Worm (Caenorhabditis elegans) whole organism, L4 larva: ENCODE measurements around the gene nish-1.

Source experiments
- F10B5.3 ChIP-seq: sonication (generic microtip); optimal IDR thresholded peaks from 2 replicates; lab custom pipeline; 2016; ENCODE audit warnings: mild to moderate bottlenecking, missing genetic modification characterization, missing compliant biosample characterization
- F26F4.8 ChIP-seq: fragments of 200-800 bp; sonication (Bioruptor generic); conservative IDR thresholded peaks from 2 replicates; pipeline ENCODE4 v1.3.6; 2022; ENCODE audit warnings: missing genetic modification characterization, missing compliant biosample characterization
- F44E2.7 ChIP-seq: fragments of 200-800 bp; sonication (Bioruptor generic); IDR thresholded peaks from 2 replicates; pipeline ENCODE4 v2.1.2; 2022; ENCODE audit warnings: missing genetic modification characterization, missing compliant biosample characterization
- T26A8.4 ChIP-seq: fragments of 200-800 bp; sonication (Bioruptor generic); IDR thresholded peaks from 2 replicates; pipeline ENCODE4 v1.3.6; 2022; ENCODE audit warnings: missing genetic modification characterization, missing compliant biosample characterization
- Y48G9A.11 ChIP-seq: fragments of 200-800 bp; sonication (Bioruptor generic); IDR thresholded peaks from 2 replicates; pipeline ENCODE4 v1.3.6; 2022; ENCODE audit warnings: missing genetic modification reagents, missing genetic modification characterization, missing compliant biosample characterization
- Y5F2A.4 ChIP-seq: fragments of 200-800 bp; sonication (Bioruptor generic); optimal IDR thresholded peaks from 2 replicates; lab custom pipeline; 2018; ENCODE audit warnings: mild to moderate bottlenecking, missing genetic modification characterization, missing compliant biosample characterization
- Y75B8A.6 ChIP-seq: fragments of 200-800 bp; sonication (Bioruptor generic); IDR thresholded peaks from 2 replicates; pipeline ENCODE4 v1.3.6; 2022; ENCODE audit warnings: missing genetic modification reagents, missing genetic modification characterization, missing compliant biosample characterization
- ZK337.2 ChIP-seq: fragments of 200-800 bp; sonication (Bioruptor generic); IDR thresholded peaks from 2 replicates; pipeline ENCODE4 v1.3.6; 2022; ENCODE audit warnings: missing genetic modification reagents, missing genetic modification characterization, missing compliant biosample characterization
- aha-1 ChIP-seq: fragments of 150-350 bp; peaks from one replicate; lab custom pipeline; 2014; ENCODE audit warnings: missing biosample characterization, missing genetic modification characterization
- aly-2 ChIP-seq: sonication (generic microtip); optimal IDR thresholded peaks from 2 replicates; lab custom pipeline; 2018; ENCODE audit warnings: missing biosample characterization, missing genetic modification characterization
- arid-1 ChIP-seq: fragments of 200-800 bp; sonication (Bioruptor generic); conservative IDR thresholded peaks from 2 replicates; pipeline ENCODE4 v1.3.6; 2022; ENCODE audit warnings: missing genetic modification reagents, missing genetic modification characterization, missing compliant biosample characterization
- ceh-20 ChIP-seq: fragments of 200-800 bp; sonication (Bioruptor generic); IDR thresholded peaks from 2 replicates; pipeline ENCODE4 v1.3.6; 2022; ENCODE audit warnings: missing genetic modification reagents, missing genetic modification characterization, missing compliant biosample characterization
- daf-8 ChIP-seq: fragments of 200-800 bp; sonication (Bioruptor generic); IDR thresholded peaks from 2 replicates; pipeline ENCODE4 v1.3.6; 2022; ENCODE audit warnings: missing genetic modification characterization, missing compliant biosample characterization
- dmd-8 ChIP-seq: fragments of 200-800 bp; sonication (Bioruptor generic); IDR thresholded peaks from 2 replicates; pipeline ENCODE4 v1.3.6; 2022; ENCODE audit warnings: missing genetic modification characterization, missing compliant biosample characterization
- duxl-1 ChIP-seq: sonication (generic microtip); optimal IDR thresholded peaks from 2 replicates; lab custom pipeline; 2016; ENCODE audit warnings: mild to moderate bottlenecking, missing genetic modification characterization, moderate library complexity, missing compliant biosample characterization; ENCODE audit not compliant: poor library complexity
- dve-1 ChIP-seq: sonication (generic microtip); optimal IDR thresholded peaks from 2 replicates; lab custom pipeline; 2017; ENCODE audit warnings: antibody characterized with exemption, mild to moderate bottlenecking, missing genetic modification characterization, missing compliant biosample characterization; ENCODE audit not compliant: insufficient read depth
- egl-27 ChIP-seq: sonication (generic microtip); optimal IDR thresholded peaks from 3 replicates; lab custom pipeline; 2017; ENCODE audit warnings: missing biosample characterization, missing genetic modification reagents, missing genetic modification characterization
- fos-1 ChIP-seq: fragments of 150-350 bp; optimal IDR thresholded peaks from 2 replicates; lab custom pipeline; 2014; ENCODE audit warnings: missing biosample characterization, missing genetic modification characterization
- gei-8 ChIP-seq: fragments of 200-800 bp; sonication (Bioruptor generic); optimal IDR thresholded peaks from 2 replicates; lab custom pipeline; 2018; ENCODE audit warnings: mild to moderate bottlenecking, missing genetic modification characterization, missing compliant biosample characterization
- hlh-30 ChIP-seq: sonication (generic microtip); optimal IDR thresholded peaks from 2 replicates; lab custom pipeline; 2017; ENCODE audit warnings: antibody characterized with exemption, mild to moderate bottlenecking, missing genetic modification characterization, missing compliant biosample characterization; ENCODE audit not compliant: insufficient read depth
- hmg-1.1 ChIP-seq: fragments of 200-800 bp; sonication (Bioruptor generic); IDR thresholded peaks from 2 replicates; pipeline ENCODE4 v1.3.6; 2022; ENCODE audit warnings: missing genetic modification reagents, missing genetic modification characterization, missing compliant biosample characterization
- jun-1 ChIP-seq: fragments of 150-350 bp; optimal IDR thresholded peaks from 2 replicates; lab custom pipeline; 2014; ENCODE audit warnings: missing biosample characterization, missing genetic modification reagents, missing genetic modification characterization
- lin-13 ChIP-seq: fragments of 150-350 bp; optimal IDR thresholded peaks from 2 replicates; lab custom pipeline; 2014; ENCODE audit warnings: missing biosample characterization, missing genetic modification reagents, missing genetic modification characterization
- lin-15B ChIP-seq: fragments of 150-350 bp; sonication (generic microtip); optimal IDR thresholded peaks from 3 replicates; lab custom pipeline; 2014; ENCODE audit warnings: missing biosample characterization, missing genetic modification characterization
- lin-38 ChIP-seq: fragments of 200-800 bp; sonication (Bioruptor generic); IDR thresholded peaks from 2 replicates; pipeline ENCODE4 v1.3.6; 2022; ENCODE audit warnings: missing genetic modification reagents, missing genetic modification characterization, missing compliant biosample characterization
- madf-9 ChIP-seq: fragments of 200-800 bp; sonication (Bioruptor generic); conservative IDR thresholded peaks from 2 replicates; pipeline ENCODE4 v1.3.6; 2022; ENCODE audit warnings: missing genetic modification reagents, missing genetic modification characterization, missing compliant biosample characterization
- mdl-1 ChIP-seq, 2 experiments: fragments of 150-350 bp in 1 of 2; sonication (generic microtip) in 1 of 2; optimal IDR thresholded peaks; 2 replicates each; lab custom pipeline; 2014 to 2017; ENCODE audit warnings: missing biosample characterization in 2 of 2, missing genetic modification characterization in 2 of 2
- mdt-29 ChIP-seq: fragments of 200-800 bp; sonication (Bioruptor generic); IDR thresholded peaks from 2 replicates; pipeline ENCODE4 v1.3.6; 2022; ENCODE audit warnings: missing genetic modification reagents, missing genetic modification characterization, missing compliant biosample characterization
- mxl-2 ChIP-seq: fragments of 200-800 bp; sonication (Bioruptor generic); conservative IDR thresholded peaks from 2 replicates; pipeline ENCODE4 v1.3.6; 2022; ENCODE audit warnings: missing genetic modification reagents, missing genetic modification characterization, missing compliant biosample characterization
- mxl-3 ChIP-seq: fragments of 200-800 bp; sonication (Bioruptor generic); optimal IDR thresholded peaks from 2 replicates; lab custom pipeline; 2018; ENCODE audit warnings: mild to moderate bottlenecking, missing genetic modification characterization, missing compliant biosample characterization
- nhr-111 ChIP-seq: fragments of 200-800 bp; sonication (Bioruptor generic); optimal IDR thresholded peaks from 2 replicates; lab custom pipeline; 2018; ENCODE audit warnings: mild to moderate bottlenecking, missing genetic modification characterization, missing compliant biosample characterization
- nhr-237 ChIP-seq: sonication (generic microtip); optimal IDR thresholded peaks from 2 replicates; lab custom pipeline; 2017; ENCODE audit warnings: missing biosample characterization, missing genetic modification characterization
- nhr-41 ChIP-seq: fragments of 200-800 bp; sonication (Bioruptor generic); IDR thresholded peaks from 2 replicates; pipeline ENCODE4 v1.3.6; 2022; ENCODE audit warnings: missing genetic modification reagents, missing genetic modification characterization, missing compliant biosample characterization
- nhr-42 ChIP-seq: fragments of 200-800 bp; sonication (Bioruptor generic); IDR thresholded peaks from 2 replicates; pipeline ENCODE4 v1.3.6; 2022; ENCODE audit warnings: missing genetic modification characterization, missing compliant biosample characterization
- pha-4 ChIP-seq, 2 experiments: fragments of 150-350 bp in 1 of 2; fragments of 200-800 bp in 1 of 2; sonication (Bioruptor generic) in 1 of 2; IDR thresholded peaks in 1 of 2; optimal IDR thresholded peaks in 1 of 2; 2 replicates each; pipeline versions ENCODE4 v1.3.6 to Lab custom; 2014 to 2022; ENCODE audit warnings: missing genetic modification characterization in 2 of 2, missing genetic modification reagents in 2 of 2, missing biosample characterization in 1 of 2, missing compliant biosample characterization in 1 of 2
- php-3 ChIP-seq: fragments of 200-800 bp; sonication (Bioruptor generic); IDR thresholded peaks from 2 replicates; pipeline ENCODE4 v1.3.6; 2022; ENCODE audit warnings: missing genetic modification reagents, missing genetic modification characterization, missing compliant biosample characterization
- set-16 ChIP-seq: fragments of 200-800 bp; sonication (Bioruptor generic); IDR thresholded peaks from 2 replicates; pipeline ENCODE4 v1.3.6; 2022; ENCODE audit warnings: missing genetic modification reagents, missing genetic modification characterization, missing compliant biosample characterization
- snpc-1.2 ChIP-seq: fragments of 200-800 bp; sonication (Bioruptor generic); IDR thresholded peaks from 2 replicates; pipeline ENCODE4 v1.3.6; 2022; ENCODE audit warnings: missing genetic modification reagents, missing genetic modification characterization, missing compliant biosample characterization
- spr-3 ChIP-seq: fragments of 200-800 bp; sonication (Bioruptor generic); optimal IDR thresholded peaks from 2 replicates; lab custom pipeline; 2018; ENCODE audit warnings: mild to moderate bottlenecking, missing genetic modification characterization, missing compliant biosample characterization
- tag-97 ChIP-seq: fragments of 200-800 bp; sonication (Bioruptor generic); IDR thresholded peaks from 2 replicates; pipeline ENCODE4 v1.3.6; 2022; ENCODE audit warnings: missing genetic modification characterization, missing compliant biosample characterization
- tra-1 ChIP-seq: fragments of 200-800 bp; sonication (Bioruptor generic); IDR thresholded peaks from 2 replicates; pipeline ENCODE4 v1.3.6; 2022; ENCODE audit warnings: missing genetic modification reagents, missing genetic modification characterization, missing compliant biosample characterization
- unc-39 ChIP-seq: sonication (generic microtip); optimal IDR thresholded peaks from 2 replicates; lab custom pipeline; 2017; ENCODE audit warnings: missing biosample characterization, missing genetic modification characterization
- unc-62 ChIP-seq, 3 experiments: fragments of 150-350 bp in 1 of 3; sonication (generic microtip); optimal IDR thresholded peaks in 2 of 3; peaks in 1 of 3; 1 replicate in 1 of 3; 2 replicates in 2 of 3; lab custom pipeline; 2014 to 2017; ENCODE audit warnings: missing biosample characterization in 3 of 3, missing genetic modification characterization in 3 of 3, missing genetic modification reagents in 3 of 3, missing genotype in 1 of 3
- vab-7 ChIP-seq: fragments of 200-800 bp; sonication (Bioruptor generic); IDR thresholded peaks from 2 replicates; pipeline ENCODE4 v1.3.6; 2022; ENCODE audit warnings: missing genetic modification reagents, missing genetic modification characterization, missing compliant biosample characterization
- ztf-11 ChIP-seq: fragments of 150-350 bp; optimal IDR thresholded peaks from 2 replicates; lab custom pipeline; 2014; ENCODE audit warnings: missing biosample characterization, missing genetic modification characterization
- ztf-7 ChIP-seq: fragments of 150-350 bp; optimal IDR thresholded peaks from 2 replicates; lab custom pipeline; 2014; ENCODE audit warnings: missing biosample characterization, missing genetic modification characterization

The nish-1 gene

DNA sequence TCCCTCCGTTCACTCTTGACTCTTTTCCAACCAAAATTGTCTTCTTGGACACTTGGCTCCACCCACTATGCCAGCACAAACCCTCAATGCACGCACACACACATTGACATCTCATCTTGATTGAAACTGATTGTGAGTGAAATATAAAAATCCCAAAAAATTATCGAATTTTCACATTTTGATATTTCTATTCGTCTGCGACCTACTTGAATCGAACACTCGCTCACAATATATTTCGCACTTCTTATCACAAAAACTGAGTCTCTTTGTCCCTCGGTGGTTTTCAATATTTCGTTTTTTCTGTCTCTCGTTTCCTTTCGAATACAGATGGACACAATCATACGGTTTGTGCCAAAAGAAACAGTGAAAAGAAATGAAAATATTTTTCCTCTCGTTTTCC is 44.0 kb upstream of the nish-1 start (continued):
- TF ChIP-seq fos-1 (no peak), spr-3 (GFP tag; lab: Kevin White, UChicago) (no peak), mxl-3 (GFP tag; lab: Kevin White, UChicago) (peak; percentile 17)

DNA sequence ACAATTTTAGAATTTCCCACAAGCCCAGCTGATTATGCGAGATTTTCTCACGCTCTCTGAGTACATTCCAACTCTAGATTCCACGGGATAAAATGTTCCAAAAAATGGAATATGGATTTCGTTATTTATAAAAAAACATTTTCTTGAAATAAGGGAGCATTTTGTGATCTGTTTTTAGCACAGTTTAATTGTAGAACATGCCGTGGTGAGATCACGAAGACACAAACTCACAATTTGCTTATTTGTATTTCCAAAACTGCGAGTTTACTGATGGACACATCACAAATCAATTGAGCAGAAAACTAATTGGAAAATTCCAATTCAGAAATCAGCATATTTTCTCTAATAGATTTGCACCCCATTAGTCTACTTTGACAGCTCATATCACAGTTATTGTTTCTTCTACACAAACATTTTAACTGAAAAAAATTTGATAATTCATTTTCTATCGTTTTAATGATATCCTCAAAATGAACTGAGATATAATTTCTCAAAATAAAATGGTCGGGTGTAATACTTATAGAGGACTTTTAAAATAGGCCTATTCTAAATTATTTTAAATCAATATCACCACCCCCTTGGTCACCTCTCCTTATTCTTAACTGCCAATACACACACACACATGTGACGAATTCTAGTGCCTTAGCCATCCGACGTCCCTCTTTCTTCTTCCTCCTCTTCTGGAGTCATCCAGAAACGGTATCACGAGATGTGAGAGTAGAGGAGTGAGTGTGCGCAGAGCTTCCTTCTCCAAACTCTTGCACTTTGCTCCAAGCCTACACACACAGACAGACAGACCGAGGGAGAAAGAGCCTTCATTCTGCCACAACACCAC is 43.1 kb upstream of the nish-1 start:
- TF ChIP-seq tag-97 (GFP tag; lab: Robert Waterston, UW) (no peak), T26A8.4 (GFP tag; lab: Robert Waterston, UW) (no peak), mxl-3 (GFP tag; lab: Kevin White, UChicago) (no peak), madf-9 (GFP tag; lab: Robert Waterston, UW) (no peak), vab-7 (no peak), set-16 (GFP tag; lab: Robert Waterston, UW) (no peak), mdl-1 (tag; optimal IDR thresholded peaks at IDR 0.05; lab: Kevin White, UChicago) (no peak), snpc-1.2 (0 out of 2 replicates have a peak, but pooled peaks have one; percentile 19), F44E2.7 (GFP tag; lab: Robert Waterston, UW) (no peak), lin-38 (no peak), lin-13 (GFP tag; lab: Kevin White, UChicago) (no peak), daf-8 (GFP tag; lab: Robert Waterston, UW) (no peak), ZK337.2 (no peak), nhr-42 (GFP tag; lab: Robert Waterston, UW) (no peak), Y75B8A.6 (GFP tag; lab: Robert Waterston, UW) (no peak), php-3 (no peak), pha-4 (GFP tag; IDR thresholded peaks at IDR 0.05; lab: Robert Waterston, UW) (no peak; the same call in 1 of the 2 replicates), pha-4 (tag; optimal IDR thresholded peaks at IDR 0.05; lab: Kevin White, UChicago) (no peak), jun-1 (tag; lab: Kevin White, UChicago) (no peak), F10B5.3 (tag; lab: Kevin White, UChicago) (no peak), arid-1 (GFP tag; lab: Robert Waterston, UW) (no peak; the same call in 1 of the 2 replicates), Y48G9A.11 (no peak), ceh-20 (GFP tag; lab: Robert Waterston, UW) (0 out of 2 replicates have a peak, but pooled peaks have one; percentile 8), aha-1 (tag; lab: Kevin White, UChicago) (peak; percentile 94), duxl-1 (tag; lab: Kevin White, UChicago) (no peak), nhr-111 (no peak), ztf-11 (tag; lab: Kevin White, UChicago) (no peak), dve-1 (tag; lab: Kevin White, UChicago) (no peak), ztf-7 (tag; lab: Kevin White, UChicago) (no peak), mdt-29 (GFP tag; lab: Robert Waterston, UW) (peak; percentile 11; the same call in 1 of the 2 replicates), aly-2 (no peak), dmd-8 (GFP tag; lab: Robert Waterston, UW) (no peak), unc-39 (tag; lab: Kevin White, UChicago) (no peak), lin-15B (no peak), nhr-41 (no peak), tra-1 (GFP tag; lab: Robert Waterston, UW) (no peak), F26F4.8 (GFP tag; lab: Robert Waterston, UW) (no peak), hlh-30 (tag; lab: Kevin White, UChicago) (peak; percentile 93), mxl-2 (GFP tag; lab: Robert Waterston, UW) (no peak), Y5F2A.4 (GFP tag; lab: Kevin White, UChicago) (no peak), nhr-237 (tag; lab: Kevin White, UChicago) (no peak), egl-27 (tag; lab: Kevin White, UChicago) (no peak), hmg-1.1 (GFP tag; lab: Robert Waterston, UW) (no peak), spr-3 (GFP tag; lab: Kevin White, UChicago) (no peak), unc-62 (GFP tag; optimal IDR thresholded peaks at IDR 0.05 in 1 of 2; lab: Kevin White, UChicago) (peak in 1 of 2 experiments; percentile 99), unc-62 (tag; optimal IDR thresholded peaks at IDR 0.05; lab: Kevin White, UChicago) (no peak), gei-8 (GFP tag; lab: Kevin White, UChicago) (no peak)
